Worm (Caenorhabditis elegans) whole organism, young adult: ENCODE measurements around the gene T14G12.6.

Source experiments
- B0019.2 ChIP-seq: fragments of 200-800 bp; sonication (Bioruptor generic); conservative IDR thresholded peaks from 2 replicates; pipeline ENCODE4 v1.3.6; 2022; ENCODE audit warnings: missing genetic modification reagents, missing genetic modification characterization, missing compliant biosample characterization
- C17E4.6 ChIP-seq: fragments of 200-800 bp; sonication (Bioruptor generic); IDR thresholded peaks from 2 replicates; pipeline ENCODE4 v1.3.6; 2022; ENCODE audit warnings: missing genetic modification reagents, missing genetic modification characterization, missing compliant biosample characterization
- D2030.7 ChIP-seq: fragments of 200-800 bp; sonication (Bioruptor generic); IDR thresholded peaks from 2 replicates; pipeline ENCODE4 v1.3.6; 2022; ENCODE audit warnings: missing genetic modification reagents, missing genetic modification characterization, missing compliant biosample characterization
- F39B2.1 ChIP-seq: fragments of 200-800 bp; sonication (Bioruptor generic); IDR thresholded peaks from 2 replicates; pipeline ENCODE4 v1.3.6; 2022; ENCODE audit warnings: missing genetic modification reagents, missing genetic modification characterization, missing compliant biosample characterization
- F49E8.2 ChIP-seq: sonication (generic microtip); optimal IDR thresholded peaks from 3 replicates; lab custom pipeline; 2017; ENCODE audit warnings: missing genetic modification characterization, mild to moderate bottlenecking, missing compliant biosample characterization, antibody characterized with exemption, moderate library complexity; ENCODE audit not compliant: insufficient read depth
- Y56A3A.18 ChIP-seq: fragments of 200-800 bp; sonication (Bioruptor generic); IDR thresholded peaks from 2 replicates; pipeline ENCODE4 v1.3.6; 2022; ENCODE audit warnings: missing genetic modification reagents, missing genetic modification characterization, missing compliant biosample characterization
- Y67H2A.10 ChIP-seq: fragments of 200-800 bp; sonication (Bioruptor generic); conservative IDR thresholded peaks from 2 replicates; pipeline ENCODE4 v1.3.6; 2022; ENCODE audit warnings: missing genetic modification reagents, missing genetic modification characterization, missing compliant biosample characterization
- ZK185.1 ChIP-seq: sonication (generic microtip); optimal IDR thresholded peaks from 2 replicates; lab custom pipeline; 2016; ENCODE audit warnings: mild to moderate bottlenecking, missing genetic modification characterization, missing compliant biosample characterization; ENCODE audit not compliant: poor library complexity, severe bottlenecking
- akir-1 ChIP-seq: fragments of 200-800 bp; sonication (Bioruptor generic); optimal IDR thresholded peaks from 2 replicates; lab custom pipeline; 2018; ENCODE audit warnings: mild to moderate bottlenecking, missing genetic modification characterization, moderate library complexity, missing compliant biosample characterization
- ceh-27 ChIP-seq: fragments of 200-800 bp; sonication (Bioruptor generic); optimal IDR thresholded peaks from 2 replicates; lab custom pipeline; 2018; ENCODE audit warnings: mild to moderate bottlenecking, missing genetic modification characterization, moderate library complexity, missing compliant biosample characterization
- ceh-79 ChIP-seq: sonication (generic microtip); optimal IDR thresholded peaks from 2 replicates; lab custom pipeline; 2017; ENCODE audit warnings: mild to moderate bottlenecking, missing genetic modification characterization, missing compliant biosample characterization
- dpl-1 ChIP-seq: fragments of 150-350 bp; optimal IDR thresholded peaks from 2 replicates; lab custom pipeline; 2014; ENCODE audit warnings: missing biosample characterization, missing genetic modification reagents, missing genetic modification characterization
- ekl-4 ChIP-seq: fragments of 200-800 bp; sonication (Bioruptor generic); IDR thresholded peaks from 2 replicates; pipeline ENCODE4 v1.3.6; 2022; ENCODE audit warnings: missing genetic modification reagents, missing genetic modification characterization, missing compliant biosample characterization
- gei-17 ChIP-seq: fragments of 200-800 bp; sonication (Bioruptor generic); optimal IDR thresholded peaks from 2 replicates; lab custom pipeline; 2018; ENCODE audit warnings: mild to moderate bottlenecking, missing genetic modification characterization, missing compliant biosample characterization
- him-1 ChIP-seq: sonication (generic microtip); optimal IDR thresholded peaks from 2 replicates; lab custom pipeline; 2016; ENCODE audit warnings: missing genotype, missing genetic modification reagents, missing genetic modification characterization, missing compliant biosample characterization
- hrde-1 ChIP-seq: sonication (generic microtip); optimal IDR thresholded peaks from 2 replicates; lab custom pipeline; 2016; ENCODE audit warnings: missing genetic modification characterization, mild to moderate bottlenecking, missing compliant biosample characterization, moderate library complexity, missing genotype, missing genetic modification reagents, borderline replicate concordance
- let-526 ChIP-seq: fragments of 200-800 bp; sonication (Bioruptor generic); IDR thresholded peaks from 2 replicates; pipeline ENCODE4 v1.3.6; 2022; ENCODE audit warnings: missing genetic modification reagents, missing genetic modification characterization, missing compliant biosample characterization
- lin-35 ChIP-seq, 3 experiments: fragments of 150-350 bp in 2 of 3; sonication (generic microtip) in 1 of 3; optimal IDR thresholded peaks; 2 replicates each; lab custom pipeline; 2014 to 2018; ENCODE audit warnings: missing biosample characterization in 3 of 3, missing genetic modification characterization in 3 of 3, missing genetic modification reagents in 3 of 3
- lin-40 ChIP-seq: sonication (generic microtip); optimal IDR thresholded peaks from 2 replicates; lab custom pipeline; 2016; ENCODE audit warnings: missing genetic modification characterization, mild to moderate bottlenecking, missing compliant biosample characterization, missing genotype, missing genetic modification reagents
- lsy-27 ChIP-seq: sonication (generic microtip); optimal IDR thresholded peaks from 2 replicates; lab custom pipeline; 2017; ENCODE audit warnings: missing genetic modification characterization, mild to moderate bottlenecking, missing compliant biosample characterization, antibody characterized with exemption, missing genotype, borderline replicate concordance; ENCODE audit not compliant: insufficient read depth
- madf-6 ChIP-seq: fragments of 200-800 bp; sonication (Bioruptor generic); IDR thresholded peaks from 2 replicates; pipeline ENCODE4 v1.3.6; 2022; ENCODE audit warnings: missing genetic modification reagents, missing genetic modification characterization, missing compliant biosample characterization
- mcd-1 ChIP-seq: fragments of 200-800 bp; sonication (Bioruptor generic); IDR thresholded peaks from 2 replicates; pipeline ENCODE4 v1.3.6; 2022; ENCODE audit warnings: missing genetic modification reagents, missing genetic modification characterization, missing compliant biosample characterization
- nfya-1 ChIP-seq: sonication (generic microtip); optimal IDR thresholded peaks from 2 replicates; lab custom pipeline; 2017; ENCODE audit warnings: antibody characterized with exemption, missing compliant biosample characterization, missing genetic modification characterization, borderline replicate concordance; ENCODE audit not compliant: insufficient read depth
- nfyb-1 ChIP-seq: fragments of 200-800 bp; sonication (Bioruptor generic); IDR thresholded peaks from 2 replicates; pipeline ENCODE4 v1.3.6; 2022; ENCODE audit warnings: missing genetic modification reagents, missing genetic modification characterization, missing compliant biosample characterization
- rec-8 ChIP-seq, 2 experiments: sonication (generic microtip); optimal IDR thresholded peaks; 2 replicates each; lab custom pipeline; 2016; ENCODE audit warnings: mild to moderate bottlenecking in 2 of 2, missing genetic modification characterization in 2 of 2, missing genetic modification reagents in 2 of 2, missing genotype in 2 of 2, missing biosample characterization in 1 of 2, missing compliant biosample characterization in 1 of 2, moderate library complexity in 1 of 2
- repo-1 ChIP-seq: sonication (generic microtip); optimal IDR thresholded peaks from 2 replicates; lab custom pipeline; 2017; ENCODE audit warnings: mild to moderate bottlenecking, missing genetic modification characterization, missing compliant biosample characterization
- snpc-3.4 ChIP-seq: sonication (generic microtip); optimal IDR thresholded peaks from 2 replicates; lab custom pipeline; 2017; ENCODE audit warnings: missing genetic modification characterization, mild to moderate bottlenecking, missing compliant biosample characterization, antibody characterized with exemption, moderate library complexity, missing genotype, missing genetic modification reagents
- somi-1 ChIP-seq: fragments of 200-800 bp; sonication (Bioruptor generic); optimal IDR thresholded peaks from 2 replicates; lab custom pipeline; 2018; ENCODE audit warnings: mild to moderate bottlenecking, missing genetic modification characterization, missing compliant biosample characterization
- tbx-9 ChIP-seq: sonication (generic microtip); optimal IDR thresholded peaks from 2 replicates; lab custom pipeline; 2016; ENCODE audit warnings: borderline replicate concordance, missing genetic modification characterization, inconsistent platforms, missing compliant biosample characterization
- unc-130 ChIP-seq: sonication (generic microtip); optimal IDR thresholded peaks from 2 replicates; lab custom pipeline; 2016; ENCODE audit warnings: missing genetic modification reagents, missing genetic modification characterization, missing compliant biosample characterization
- unc-62 ChIP-seq: fragments of 150-350 bp; optimal IDR thresholded peaks from 2 replicates; lab custom pipeline; 2014; ENCODE audit warnings: missing biosample characterization, missing genetic modification reagents, missing genetic modification characterization
- zfh-2 ChIP-seq: fragments of 200-800 bp; sonication (Bioruptor generic); conservative IDR thresholded peaks from 2 replicates; pipeline ENCODE4 v1.3.6; 2022; ENCODE audit warnings: missing genetic modification reagents, missing genetic modification characterization, missing compliant biosample characterization
- ztf-18 ChIP-seq: sonication (generic microtip); optimal IDR thresholded peaks from 2 replicates; lab custom pipeline; 2016; ENCODE audit warnings: missing genotype, mild to moderate bottlenecking, missing genetic modification characterization, missing compliant biosample characterization
- ztf-25 ChIP-seq: fragments of 200-800 bp; sonication (Bioruptor generic); IDR thresholded peaks from 2 replicates; pipeline ENCODE4 v1.3.6; 2022; ENCODE audit warnings: missing genetic modification reagents, missing genetic modification characterization, missing compliant biosample characterization
- ztf-6 ChIP-seq: fragments of 200-800 bp; sonication (Bioruptor generic); IDR thresholded peaks from 2 replicates; pipeline ENCODE4 v1.3.6; 2022; ENCODE audit warnings: missing genetic modification reagents, missing genetic modification characterization, missing compliant biosample characterization

Gene T14G12.6

ce11 chrX:3742223-3742622 is 17.0 kb downstream of the T14G12.6 start, which contains the start of gene fkh-2:
fkh-2 (minus strand) TSS chrX:3742323.
- TF ChIP-seq gei-17 (no peak), tbx-9 (tag; lab: Kevin White, UChicago) (no peak), lin-40 (tag; lab: Kevin White, UChicago) (no peak), rec-8 (tag; optimal IDR thresholded peaks at IDR 0.05; lab: Kevin White, UChicago) (no peak), him-1 (tag; lab: Kevin White, UChicago) (no peak), mcd-1 (GFP tag; lab: Robert Waterston, UW) (no peak), ztf-25 (no peak), C17E4.6 (GFP tag; lab: Robert Waterston, UW) (no peak), F39B2.1 (GFP tag; lab: Robert Waterston, UW) (no peak), ztf-18 (no peak), ceh-27 (no peak)

- TF ChIP-seq ztf-6 (no peak), C17E4.6 (GFP tag; lab: Robert Waterston, UW) (no peak), unc-130 (GFP tag; lab: Kevin White, UChicago) (no peak), unc-62 (GFP tag; lab: Kevin White, UChicago) (no peak), somi-1 (no peak), let-526 (GFP tag; lab: Robert Waterston, UW) (no peak), D2030.7 (GFP tag; lab: Robert Waterston, UW) (no peak), ZK185.1 (no peak), him-1 (tag; lab: Kevin White, UChicago) (no peak), madf-6 (GFP tag; lab: Robert Waterston, UW) (no peak), dpl-1 (GFP tag; lab: Kevin White, UChicago) (no peak), lsy-27 (tag; lab: Kevin White, UChicago) (no peak), ceh-27 (no peak), nfyb-1 (no peak), ekl-4 (GFP tag; lab: Robert Waterston, UW) (no peak), zfh-2 (no peak)
Measured at ce11 chrX:3738617-3739016, 20.6 kb downstream of the T14G12.6 start.

- TF ChIP-seq hrde-1 (no peak), Y67H2A.10 (GFP tag; lab: Robert Waterston, UW) (no peak)
Measured at ce11 chrX:3733732-3734131, 25.5 kb downstream of the T14G12.6 start, which contains the start of gene tag-18. tag-18 (minus strand) TSS chrX:3734036.

ce11 chrX:3733321-3733720 is 25.9 kb downstream of the T14G12.6 start:
- TF ChIP-seq ceh-79 (tag; lab: Kevin White, UChicago) (no peak), madf-6 (GFP tag; lab: Robert Waterston, UW) (no peak), B0019.2 (GFP tag; lab: Robert Waterston, UW) (no peak), repo-1 (tag; lab: Kevin White, UChicago) (no peak), snpc-3.4 (tag; lab: Kevin White, UChicago) (no peak), lin-35 (GFP tag; optimal IDR thresholded peaks at IDR 0.05; lab: Kevin White, UChicago) (no peak), nfya-1 (tag; lab: Kevin White, UChicago) (no peak), ztf-6 (no peak), F49E8.2 (tag; lab: Kevin White, UChicago) (no peak), akir-1 (GFP tag; lab: Kevin White, UChicago) (no peak), Y56A3A.18 (GFP tag; lab: Robert Waterston, UW) (no peak)
